Worm (Caenorhabditis elegans) whole organism, L1 larva: ENCODE results near the gene C29E4.15.

ENCODE experiments used
- C16A3.4 ChIP-seq: fragments of 150-350 bp; optimal IDR thresholded peaks from 2 replicates; lab custom pipeline; 2014; ENCODE audit warnings: missing biosample characterization, missing genetic modification characterization
- alr-1 ChIP-seq: fragments of 200-800 bp; sonication (Bioruptor generic); optimal IDR thresholded peaks from 2 replicates; lab custom pipeline; 2018; ENCODE audit warnings: borderline replicate concordance, mild to moderate bottlenecking, missing genetic modification characterization, missing compliant biosample characterization
- aly-2 ChIP-seq: fragments of 150-350 bp; optimal IDR thresholded peaks from 2 replicates; lab custom pipeline; 2014; ENCODE audit warnings: missing biosample characterization, missing genetic modification characterization
- ama-1 ChIP-seq: fragments of 150-350 bp; optimal IDR thresholded peaks from 2 replicates; lab custom pipeline; 2014
- blmp-1 ChIP-seq: fragments of 150-350 bp; optimal IDR thresholded peaks from 2 replicates; lab custom pipeline; 2014; ENCODE audit warnings: missing biosample characterization, missing genetic modification characterization
- ceh-63 ChIP-seq: fragments of 200-800 bp; sonication (Bioruptor generic); optimal IDR thresholded peaks from 2 replicates; lab custom pipeline; 2018; ENCODE audit warnings: mild to moderate bottlenecking, missing genetic modification characterization, missing compliant biosample characterization
- ceh-8 ChIP-seq: fragments of 200-800 bp; sonication (Bioruptor generic); optimal IDR thresholded peaks from 2 replicates; lab custom pipeline; 2018; ENCODE audit warnings: mild to moderate bottlenecking, missing genetic modification characterization, moderate library complexity, missing compliant biosample characterization
- ceh-82 ChIP-seq, 3 experiments: fragments of 150-350 bp in 1 of 3; sonication (generic microtip) in 2 of 3; optimal IDR thresholded peaks; 2 replicates each; lab custom pipeline; 2014 to 2017; ENCODE audit warnings: missing biosample characterization in 3 of 3, missing genetic modification characterization in 3 of 3
- ceh-90 ChIP-seq: sonication (generic microtip); optimal IDR thresholded peaks from 2 replicates; lab custom pipeline; 2016; ENCODE audit warnings: missing genetic modification characterization, missing compliant biosample characterization
- dpl-1 ChIP-seq, 3 experiments: fragments of 150-350 bp in 2 of 3; sonication (generic microtip) in 1 of 3; optimal IDR thresholded peaks; 2 replicates each; lab custom pipeline; 2014 to 2017; ENCODE audit warnings: missing biosample characterization in 3 of 3, missing genetic modification characterization in 3 of 3, missing genetic modification reagents in 3 of 3
- efl-1 ChIP-seq, 4 experiments: fragments of 150-350 bp; optimal IDR thresholded peaks in 3 of 4; peaks in 1 of 4; 1 replicate in 1 of 4; 2 replicates in 3 of 4; lab custom pipeline; 2014; ENCODE audit warnings: missing biosample characterization in 2 of 4, missing genetic modification characterization in 2 of 4, missing genetic modification reagents in 2 of 4
- egl-13 ChIP-seq: sonication (generic microtip); optimal IDR thresholded peaks from 2 replicates; lab custom pipeline; 2016; ENCODE audit warnings: missing genotype, missing genetic modification reagents, missing genetic modification characterization, missing compliant biosample characterization
- egl-27 ChIP-seq, 2 experiments: fragments of 150-350 bp in 1 of 2; sonication (generic microtip); optimal IDR thresholded peaks; 3 replicates each; lab custom pipeline; 2017 to 2018; ENCODE audit warnings: missing biosample characterization in 2 of 2, missing genetic modification characterization in 2 of 2, missing genetic modification reagents in 2 of 2
- elt-3 ChIP-seq, 6 experiments: fragments of 150-350 bp in 1 of 6; sonication (generic microtip); optimal IDR thresholded peaks; 2 replicates each; lab custom pipeline; 2017 to 2018; ENCODE audit warnings: missing biosample characterization in 6 of 6, missing genetic modification characterization in 6 of 6, inconsistent platforms in 1 of 6
- fkh-4 ChIP-seq: sonication (generic microtip); optimal IDR thresholded peaks from 2 replicates; lab custom pipeline; 2016; ENCODE audit warnings: missing compliant biosample characterization, missing genetic modification characterization, borderline replicate concordance
- grh-1 ChIP-seq: fragments of 200-800 bp; sonication (Bioruptor generic); IDR thresholded peaks from 2 replicates; pipeline ENCODE4 v1.3.6; 2022; ENCODE audit warnings: missing genetic modification reagents, missing genetic modification characterization, missing compliant biosample characterization
- hlh-17 ChIP-seq: fragments of 200-800 bp; sonication (Bioruptor generic); optimal IDR thresholded peaks from 2 replicates; lab custom pipeline; 2018; ENCODE audit warnings: missing genetic modification characterization, mild to moderate bottlenecking, missing compliant biosample characterization, moderate library complexity, borderline replicate concordance
- lin-14 ChIP-seq: fragments of 200-800 bp; sonication (Bioruptor generic); optimal IDR thresholded peaks from 2 replicates; lab custom pipeline; 2018; ENCODE audit warnings: mild to moderate bottlenecking, missing genetic modification characterization, moderate library complexity, missing compliant biosample characterization
- lin-35 ChIP-seq, 2 experiments: fragments of 150-350 bp; optimal IDR thresholded peaks; 2 replicates each; lab custom pipeline; 2014; ENCODE audit warnings: missing biosample characterization in 2 of 2, missing genetic modification characterization in 2 of 2, missing genetic modification reagents in 2 of 2
- lsy-2 ChIP-seq, 2 experiments: fragments of 150-350 bp; optimal IDR thresholded peaks; 2 replicates each; lab custom pipeline; 2014; ENCODE audit warnings: missing biosample characterization in 2 of 2, missing genetic modification characterization in 2 of 2
- mdl-1 ChIP-seq, 2 experiments: fragments of 150-350 bp; optimal IDR thresholded peaks; 2 replicates each; lab custom pipeline; 2014 to 2017; ENCODE audit warnings: missing biosample characterization in 2 of 2, missing genetic modification characterization in 2 of 2, inconsistent platforms in 1 of 2
- mep-1 ChIP-seq: fragments of 150-350 bp; optimal IDR thresholded peaks from 2 replicates; lab custom pipeline; 2014; ENCODE audit warnings: missing biosample characterization, missing genetic modification characterization
- nhr-11 ChIP-seq: fragments of 150-350 bp; optimal IDR thresholded peaks from 2 replicates; lab custom pipeline; 2014; ENCODE audit warnings: missing biosample characterization, missing genetic modification characterization
- nhr-12 ChIP-seq: sonication (generic microtip); optimal IDR thresholded peaks from 2 replicates; lab custom pipeline; 2017; ENCODE audit warnings: missing biosample characterization, missing genetic modification characterization
- nhr-20 ChIP-seq: sonication (generic microtip); optimal IDR thresholded peaks from 2 replicates; lab custom pipeline; 2016; ENCODE audit warnings: mild to moderate bottlenecking, missing genetic modification characterization, missing compliant biosample characterization
- nhr-47 ChIP-seq: sonication (generic microtip); optimal IDR thresholded peaks from 2 replicates; lab custom pipeline; 2016; ENCODE audit warnings: mild to moderate bottlenecking, missing genetic modification characterization, moderate library complexity, missing compliant biosample characterization
- nhr-71 ChIP-seq: sonication (generic microtip); optimal IDR thresholded peaks from 2 replicates; lab custom pipeline; 2016; ENCODE audit warnings: mild to moderate bottlenecking, missing genetic modification characterization, moderate library complexity, missing compliant biosample characterization
- nhr-76 ChIP-seq: sonication (generic microtip); optimal IDR thresholded peaks from 2 replicates; lab custom pipeline; 2017; ENCODE audit warnings: missing biosample characterization, missing genetic modification characterization
- nhr-85 ChIP-seq: sonication (generic microtip); peaks from one replicate; lab custom pipeline; 2016; ENCODE audit warnings: missing genetic modification characterization, inconsistent platforms, missing compliant biosample characterization
- nhr-90 ChIP-seq: sonication (generic microtip); optimal IDR thresholded peaks from 2 replicates; lab custom pipeline; 2016; ENCODE audit warnings: mild to moderate bottlenecking, missing genetic modification characterization, missing compliant biosample characterization; ENCODE audit not compliant: poor library complexity
- pax-3 ChIP-seq: fragments of 200-800 bp; sonication (Bioruptor generic); optimal IDR thresholded peaks from 2 replicates; lab custom pipeline; 2018; ENCODE audit warnings: mild to moderate bottlenecking, missing genetic modification characterization, moderate library complexity, missing compliant biosample characterization
- rnt-1 ChIP-seq: sonication (generic microtip); optimal IDR thresholded peaks from 2 replicates; lab custom pipeline; 2016; ENCODE audit warnings: mild to moderate bottlenecking, missing genetic modification characterization, moderate library complexity, missing compliant biosample characterization
- skn-1 ChIP-seq: fragments of 150-350 bp; optimal IDR thresholded peaks from 2 replicates; lab custom pipeline; 2014; ENCODE audit warnings: missing biosample characterization, missing genetic modification characterization
- snu-23 ChIP-seq: sonication (generic microtip); optimal IDR thresholded peaks from 2 replicates; lab custom pipeline; 2016; ENCODE audit warnings: missing genetic modification characterization, missing compliant biosample characterization
- sup-37 ChIP-seq: fragments of 200-800 bp; sonication (Bioruptor generic); optimal IDR thresholded peaks from 2 replicates; lab custom pipeline; 2018; ENCODE audit warnings: mild to moderate bottlenecking, missing genetic modification characterization, missing compliant biosample characterization
- unc-30 ChIP-seq: sonication (generic microtip); optimal IDR thresholded peaks from 2 replicates; lab custom pipeline; 2017; ENCODE audit warnings: missing biosample characterization, missing genetic modification characterization
- unc-86 ChIP-seq: sonication (generic microtip); optimal IDR thresholded peaks from 2 replicates; lab custom pipeline; 2016; ENCODE audit warnings: missing genetic modification characterization, missing compliant biosample characterization
- unc-98 ChIP-seq: fragments of 200-800 bp; sonication (Bioruptor generic); IDR thresholded peaks from 2 replicates; pipeline ENCODE4 v1.3.6; 2022; ENCODE audit warnings: missing genetic modification characterization, missing compliant biosample characterization
- zip-4 ChIP-seq: fragments of 200-800 bp; sonication (Bioruptor generic); optimal IDR thresholded peaks from 2 replicates; lab custom pipeline; 2018; ENCODE audit warnings: mild to moderate bottlenecking, missing genetic modification characterization, moderate library complexity, missing compliant biosample characterization
- ztf-11 ChIP-seq, 2 experiments: sonication (generic microtip); optimal IDR thresholded peaks; 2 replicates each; lab custom pipeline; 2016 to 2017; ENCODE audit warnings: missing genetic modification characterization in 2 of 2, missing biosample characterization in 1 of 2, missing compliant biosample characterization in 1 of 2

The C29E4.15 gene

ce11 chrIII:7952077-7952765 is at the start of gene C29E4.15 (continued):
- no peak for TF ChIP-seq egl-27 (tag; optimal IDR thresholded peaks at IDR 0.05; lab: Kevin White, UChicago)
- no peak for TF ChIP-seq pax-3
- TF ChIP-seq ceh-8 (GFP tag; lab: Kevin White, UChicago): no peak
- no peak for TF ChIP-seq ztf-11 (tag; optimal IDR thresholded peaks at IDR 0.05; lab: Kevin White, UChicago)

- TF ChIP-seq mep-1 (tag; lab: Kevin White, UChicago): no peak
- no peak for TF ChIP-seq fkh-4
- TF ChIP-seq grh-1 (GFP tag; lab: Robert Waterston, UW): no peak
- TF ChIP-seq pax-3: no peak
- TF ChIP-seq aly-2 (tag; lab: Kevin White, UChicago): no peak
- TF ChIP-seq sup-37 (GFP tag; lab: Kevin White, UChicago): no peak
- no peak for TF ChIP-seq hlh-17 (GFP tag; lab: Kevin White, UChicago)
- no peak for TF ChIP-seq skn-1 (tag; lab: Kevin White, UChicago)
- no peak for TF ChIP-seq ceh-63
- no peak for TF ChIP-seq ama-1 (lab: Kevin White, UChicago)
- no peak for TF ChIP-seq nhr-12
- no peak for TF ChIP-seq ceh-90 (tag; lab: Kevin White, UChicago)
- no peak for TF ChIP-seq egl-27 (tag; optimal IDR thresholded peaks at IDR 0.05; lab: Kevin White, UChicago)
- TF ChIP-seq, all 84 proteins: peak for 0
Measured at ce11 chrIII:7903427-7903826, 49.0 kb upstream of the C29E4.15 start.

ce11 chrIII:7907515-7907914 is 44.9 kb upstream of the C29E4.15 start, which contains the start of gene pcp-5:
pcp-5 (minus strand) TSS chrIII:7907615.
- TF ChIP-seq rnt-1 (tag; lab: Kevin White, UChicago): peak; percentile 48
- peak; percentile 36 for TF ChIP-seq nhr-71 (tag; lab: Kevin White, UChicago)
- no peak for TF ChIP-seq elt-3 (tag; optimal IDR thresholded peaks at IDR 0.05; lab: Kevin White, UChicago)

ce11 chrIII:7909263-7909662 is 43.2 kb upstream of the C29E4.15 start, which contains the start of gene ZK688.1:
ZK688.1 (plus strand) TSS chrIII:7909563.
- TF ChIP-seq efl-1 (optimal IDR thresholded peaks at IDR 0.05; lab: Kevin White, UChicago): no peak
- TF ChIP-seq efl-1 (GFP tag; optimal IDR thresholded peaks at IDR 0.05 in 1 of 2; lab: Kevin White, UChicago): peak in 1 of 2 experiments; percentile 52
- TF ChIP-seq egl-13: no peak
- TF ChIP-seq, all 84 proteins: peak for 1

- TF ChIP-seq nhr-85 (tag; lab: Kevin White, UChicago): peak; percentile 66
- TF ChIP-seq unc-30 (tag; lab: Kevin White, UChicago): no peak
- peak; percentile 37 for TF ChIP-seq blmp-1 (tag; lab: Kevin White, UChicago)
- TF ChIP-seq zip-4 (GFP tag; lab: Kevin White, UChicago): no peak
- TF ChIP-seq dpl-1 (GFP tag; optimal IDR thresholded peaks at IDR 0.05; lab: Kevin White, UChicago): peak; percentile 8 to 34 (median 33)
- TF ChIP-seq ceh-82 (tag; optimal IDR thresholded peaks at IDR 0.05; lab: Kevin White, UChicago): no peak
- peak in 1 of 2 experiments; percentile 15 for TF ChIP-seq mdl-1 (tag; optimal IDR thresholded peaks at IDR 0.05; lab: Kevin White, UChicago)
- no peak for TF ChIP-seq pax-3
- no peak for TF ChIP-seq unc-98 (GFP tag; lab: Robert Waterston, UW)
- no peak for TF ChIP-seq unc-86 (tag; lab: Kevin White, UChicago)
- TF ChIP-seq lin-14 (GFP tag; lab: Kevin White, UChicago): peak; percentile 81
- peak; percentile 11 for TF ChIP-seq nhr-90
- no peak for TF ChIP-seq C16A3.4 (tag; lab: Kevin White, UChicago)
- peak; percentile 57 for TF ChIP-seq nhr-20 (tag; lab: Kevin White, UChicago)
- no peak for TF ChIP-seq nhr-11 (tag; lab: Kevin White, UChicago)
- no peak for TF ChIP-seq skn-1 (tag; lab: Kevin White, UChicago)
- no peak for TF ChIP-seq alr-1
- TF ChIP-seq fkh-4: no peak
- peak; percentile 51 for TF ChIP-seq mep-1 (tag; lab: Kevin White, UChicago)
- no peak for TF ChIP-seq nhr-76 (tag; lab: Kevin White, UChicago)
- peak in 1 of 2 experiments; percentile 68 for TF ChIP-seq lin-35 (GFP tag; optimal IDR thresholded peaks at IDR 0.05; lab: Kevin White, UChicago)
- TF ChIP-seq snu-23 (GFP tag; lab: Kevin White, UChicago): peak; percentile 70
- peak in 1 of 2 experiments; percentile 15 for TF ChIP-seq lsy-2 (tag; optimal IDR thresholded peaks at IDR 0.05; lab: Kevin White, UChicago)
- TF ChIP-seq elt-3 (tag; optimal IDR thresholded peaks at IDR 0.05; lab: Kevin White, UChicago): peak in 1 of 6 experiments; percentile 63
- TF ChIP-seq sup-37 (GFP tag; lab: Kevin White, UChicago): no peak
- no peak for TF ChIP-seq nhr-47 (tag; lab: Kevin White, UChicago)
- peak; percentile 1 to 30 for TF ChIP-seq efl-1 (optimal IDR thresholded peaks at IDR 0.05; lab: Kevin White, UChicago)
- peak; percentile 19 to 71 for TF ChIP-seq efl-1 (GFP tag; optimal IDR thresholded peaks at IDR 0.05 in 1 of 2; lab: Kevin White, UChicago)
Measured at ce11 chrIII:7911621-7912020, 40.8 kb upstream of the C29E4.15 start, which contains the start of gene ZK688.7. ZK688.7 (minus strand) TSS chrIII:7911634.
